Worm (Caenorhabditis elegans) whole organism, late embryonic: ENCODE data around the gene F13A2.5.

Source experiments
- ceh-30 ChIP-seq: fragments of 150-350 bp; optimal IDR thresholded peaks from 2 replicates; lab custom pipeline; 2014; ENCODE audit warnings: missing biosample characterization, missing genetic modification characterization
- elt-2 ChIP-seq: sonication (generic microtip); optimal IDR thresholded peaks from 2 replicates; lab custom pipeline; 2016; ENCODE audit warnings: missing genetic modification reagents, missing genetic modification characterization, missing compliant biosample characterization
- lim-6 ChIP-seq: sonication (generic microtip); optimal IDR thresholded peaks from 2 replicates; lab custom pipeline; 2016; ENCODE audit warnings: missing genetic modification characterization, missing compliant biosample characterization
- pha-4 ChIP-seq: fragments of 150-350 bp; optimal IDR thresholded peaks from 2 replicates; lab custom pipeline; 2018; ENCODE audit warnings: missing biosample characterization, missing genetic modification reagents, missing genetic modification characterization
- pqm-1 ChIP-seq: sonication (generic microtip); optimal IDR thresholded peaks from 2 replicates; lab custom pipeline; 2016; ENCODE audit warnings: missing genetic modification characterization, missing compliant biosample characterization
- zip-5 ChIP-seq: sonication (generic microtip); optimal IDR thresholded peaks from 2 replicates; lab custom pipeline; 2016; ENCODE audit warnings: missing genetic modification characterization, missing compliant biosample characterization

DNA sequence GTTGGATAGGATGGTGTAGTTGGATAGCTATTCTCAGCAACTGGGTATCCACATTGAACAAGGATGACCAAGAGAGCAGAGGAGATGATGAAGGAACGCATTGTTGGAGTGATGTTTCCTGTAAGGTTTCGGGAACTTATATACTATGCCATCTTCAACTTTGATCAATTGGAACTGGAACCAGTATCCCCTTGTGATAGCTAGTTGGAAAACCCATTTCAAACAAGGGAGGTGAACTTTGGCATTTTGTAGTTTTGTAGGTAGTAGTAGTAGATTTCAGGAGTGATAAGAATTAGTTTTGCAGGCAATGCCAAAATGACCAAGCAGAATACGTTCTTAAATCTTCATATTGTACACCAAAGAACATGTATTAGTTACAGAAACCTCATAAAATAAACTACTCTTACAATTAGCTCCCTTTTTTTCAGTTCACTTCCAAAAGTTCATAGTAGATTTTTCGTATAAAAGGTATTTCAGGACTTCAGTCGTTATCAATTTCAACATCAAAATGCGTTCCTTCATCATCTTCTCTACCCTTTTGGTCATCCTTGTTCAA, 18.1 kb upstream of the F13A2.5 start, which contains the start of the genes Y47D7A.7 and Y47D7A.2:
- no peak for TF ChIP-seq pqm-1 (tag; lab: Kevin White, UChicago)
- TF ChIP-seq lim-6 (tag; lab: Kevin White, UChicago), result no peak
- TF ChIP-seq ceh-30 (tag; lab: Kevin White, UChicago), result no peak
- TF ChIP-seq zip-5 (tag; lab: Kevin White, UChicago), result no peak
- TF ChIP-seq elt-2 (tag; lab: Kevin White, UChicago), result no peak
- no peak for TF ChIP-seq pha-4 (tag; lab: Kevin White, UChicago)
